Worm (Caenorhabditis elegans) whole organism, young adult: Measurements from ENCODE around the gene grk-2.
A peak's percentile ranks its signal among the peaks of the same experiment; 100 is the strongest.

Source experiments
- Y53G8AR.9 ChIP-seq: fragments of 200-800 bp; sonication (Bioruptor generic); conservative IDR thresholded peaks from 2 replicates; pipeline ENCODE4 v1.3.6; 2022; ENCODE audit warnings: missing genetic modification reagents, missing genetic modification characterization, missing compliant biosample characterization
- attf-5 ChIP-seq: fragments of 200-800 bp; sonication (Bioruptor generic); optimal IDR thresholded peaks from 2 replicates; lab custom pipeline; 2018; ENCODE audit warnings: mild to moderate bottlenecking, missing genetic modification characterization, missing compliant biosample characterization
- ceh-91 ChIP-seq: fragments of 200-800 bp; sonication (Bioruptor generic); IDR thresholded peaks from 2 replicates; pipeline ENCODE4 v1.3.6; 2022; ENCODE audit warnings: missing genetic modification reagents, missing genetic modification characterization, missing compliant biosample characterization
- hsf-1 ChIP-seq: fragments of 200-800 bp; sonication (Bioruptor generic); IDR thresholded peaks from 2 replicates; pipeline ENCODE4 v1.3.6; 2022; ENCODE audit warnings: missing genetic modification reagents, missing genetic modification characterization, missing compliant biosample characterization
- nfya-1 ChIP-seq: sonication (generic microtip); optimal IDR thresholded peaks from 2 replicates; lab custom pipeline; 2017; ENCODE audit warnings: antibody characterized with exemption, missing compliant biosample characterization, missing genetic modification characterization, borderline replicate concordance; ENCODE audit not compliant: insufficient read depth
- ztf-18 ChIP-seq: sonication (generic microtip); optimal IDR thresholded peaks from 2 replicates; lab custom pipeline; 2016; ENCODE audit warnings: missing genotype, mild to moderate bottlenecking, missing genetic modification characterization, missing compliant biosample characterization

ce11 chrIII:654365-654764, 21.6 kb upstream of the grk-2 start:
- TF ChIP-seq ztf-18 (no peak), attf-5 (GFP tag; lab: Kevin White, UChicago) (no peak), nfya-1 (tag; lab: Kevin White, UChicago) (no peak), ceh-91 (0 out of 2 replicates have a peak, but pooled peaks have one; percentile 19), Y53G8AR.9 (GFP tag; lab: Robert Waterston, UW) (no peak), hsf-1 (GFP tag; lab: Robert Waterston, UW) (no peak)
